Worm (Caenorhabditis elegans): ENCODE data around the gene M01F1.9.

DNA sequence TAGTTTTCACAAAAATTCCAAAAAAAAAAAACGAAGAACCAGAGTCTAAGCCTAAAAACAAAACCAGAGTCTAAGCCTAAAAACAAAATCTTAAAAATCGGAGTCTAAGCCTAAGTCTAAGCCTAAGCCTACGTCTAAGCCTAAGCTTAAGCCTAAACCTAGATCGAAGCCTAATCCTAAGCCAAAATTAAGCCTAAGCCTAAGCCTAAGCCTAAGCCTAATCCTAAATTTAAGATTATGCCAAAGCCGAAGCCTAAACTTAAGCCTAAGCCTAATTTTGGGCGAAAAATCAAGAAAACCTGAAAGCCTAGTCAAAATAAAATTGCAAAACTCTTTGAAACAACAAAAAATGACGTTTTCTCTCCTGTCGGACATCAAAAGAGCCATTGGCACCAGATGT, 21.5 kb downstream of the M01F1.9 start:
- no peak for TF ChIP-seq ceh-2 (tag; optimal IDR thresholded peaks at IDR 0.05)
- TF ChIP-seq pqm-1 (tag; optimal IDR thresholded peaks at IDR 0.05): no peak
- TF ChIP-seq fkh-6 (tag; optimal IDR thresholded peaks at IDR 0.05): no peak
- TF ChIP-seq sox-4 (tag; optimal IDR thresholded peaks at IDR 0.05): no peak
- no peak for TF ChIP-seq pag-3 (tag; optimal IDR thresholded peaks at IDR 0.05; ENCODE audit: borderline replicate concordance)

Measured in whole organism, late embryonic.